Worm (Caenorhabditis elegans) whole organism, L4 larva: ENCODE data around the gene chd-3.
A peak's percentile ranks its signal among the peaks of the same experiment; 100 is the strongest.

ENCODE experiments used
- ZK546.5 ChIP-seq, 2 experiments: sonication (generic microtip); optimal IDR thresholded peaks; 2 replicates each; lab custom pipeline; 2017; ENCODE audit warnings: missing biosample characterization in 2 of 2, missing genetic modification characterization in 2 of 2
- jun-1 ChIP-seq: fragments of 150-350 bp; optimal IDR thresholded peaks from 2 replicates; lab custom pipeline; 2014; ENCODE audit warnings: missing biosample characterization, missing genetic modification reagents, missing genetic modification characterization
- lin-15B ChIP-seq: fragments of 150-350 bp; sonication (generic microtip); optimal IDR thresholded peaks from 3 replicates; lab custom pipeline; 2014; ENCODE audit warnings: missing biosample characterization, missing genetic modification characterization
- mdl-1 ChIP-seq, 2 experiments: fragments of 150-350 bp in 1 of 2; sonication (generic microtip) in 1 of 2; optimal IDR thresholded peaks; 2 replicates each; lab custom pipeline; 2014 to 2017; ENCODE audit warnings: missing biosample characterization in 2 of 2, missing genetic modification characterization in 2 of 2
- snpc-1.2 ChIP-seq: fragments of 200-800 bp; sonication (Bioruptor generic); IDR thresholded peaks from 2 replicates; pipeline ENCODE4 v1.3.6; 2022; ENCODE audit warnings: missing genetic modification reagents, missing genetic modification characterization, missing compliant biosample characterization

DNA sequence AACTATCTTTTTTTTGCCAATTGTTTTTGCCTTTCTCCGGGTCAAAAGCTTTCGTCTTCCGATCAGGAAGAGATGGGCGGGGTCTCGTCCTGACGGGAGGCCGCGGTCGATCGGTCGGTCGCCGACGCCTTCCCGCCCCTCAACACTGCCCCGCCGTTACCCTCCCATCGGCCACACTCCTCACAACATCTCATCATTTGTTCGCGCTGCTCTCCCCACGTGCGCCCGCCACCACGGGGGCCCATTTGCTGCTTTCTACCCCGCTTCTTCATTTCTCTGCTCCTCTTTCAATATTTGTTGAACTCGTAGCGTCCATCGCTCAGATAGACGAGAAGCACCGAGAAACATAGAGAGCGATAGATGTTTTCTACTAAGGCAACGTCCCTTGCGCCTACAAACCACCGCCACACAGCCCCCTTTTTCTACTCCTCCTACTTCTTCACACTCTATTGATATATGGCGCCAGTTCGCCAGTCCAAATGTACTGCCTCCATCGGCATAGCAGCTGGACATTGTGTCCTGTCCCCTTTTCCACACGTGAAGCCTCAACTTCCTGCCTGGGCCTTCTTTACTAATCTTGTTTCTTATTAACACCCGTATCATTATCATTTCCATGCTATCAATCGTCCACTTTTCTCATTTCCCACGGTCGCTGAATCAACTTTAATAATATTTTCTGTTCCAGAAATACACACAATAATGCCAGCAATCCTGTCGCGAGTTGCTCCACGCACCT lies 24.6 kb upstream of the chd-3 start, which contains the start of gene bcat-1:
- TF ChIP-seq mdl-1 (tag; optimal IDR thresholded peaks at IDR 0.05; lab: Kevin White, UChicago), result peak; percentile 88 to 97
- no peak for TF ChIP-seq ZK546.5 (tag; optimal IDR thresholded peaks at IDR 0.05; lab: Kevin White, UChicago)
- no peak for TF ChIP-seq snpc-1.2 (GFP tag; lab: Robert Waterston, UW)
- TF ChIP-seq jun-1 (tag; lab: Kevin White, UChicago), result no peak
- no peak for TF ChIP-seq lin-15B (tag; lab: Kevin White, UChicago)
